Worm (Caenorhabditis elegans): ENCODE results near the gene F19C7.3.

ce11 chrIV:4585991-4586390 lies 10.9 kb upstream of the F19C7.3 start:
- TF ChIP-seq W03F9.2 (tag; optimal IDR thresholded peaks at IDR 0.05) (no peak), dao-5 (tag; optimal IDR thresholded peaks at IDR 0.05) (no peak)
